Worm (Caenorhabditis elegans): ENCODE results near the gene zip-2.

zip-2 gene

ce11 chrIII:881460-881859, 48.7 kb downstream of the zip-2 start (continued):
- no peak for TF ChIP-seq let-607 (tag; optimal IDR thresholded peaks at IDR 0.05)
- TF ChIP-seq F10E7.11 (tag; optimal IDR thresholded peaks at IDR 0.05): no peak
- TF ChIP-seq tlf-1 (GFP tag; optimal IDR thresholded peaks at IDR 0.05): no peak
- no peak for TF ChIP-seq ceh-91 (GFP tag; IDR thresholded peaks at IDR 0.05)
- TF ChIP-seq aptf-2 (GFP tag; conservative IDR thresholded peaks at IDR 0.05): no peak
- no peak for TF ChIP-seq T26A5.8 (tag; optimal IDR thresholded peaks at IDR 0.05)
- TF ChIP-seq ekl-4 (GFP tag; IDR thresholded peaks at IDR 0.05): peak; percentile 52
- TF ChIP-seq F52B5.7 (tag; optimal IDR thresholded peaks at IDR 0.05): no peak
- TF ChIP-seq gei-17 (GFP tag; optimal IDR thresholded peaks at IDR 0.05): no peak
- no peak for TF ChIP-seq zfh-2 (GFP tag; conservative IDR thresholded peaks at IDR 0.05)
- no peak for TF ChIP-seq F33H1.4 (GFP tag; IDR thresholded peaks at IDR 0.05)
- TF ChIP-seq Y67H2A.10 (GFP tag; conservative IDR thresholded peaks at IDR 0.05): no peak
- TF ChIP-seq K12H6.12 (tag; optimal IDR thresholded peaks at IDR 0.05): no peak
- no peak for TF ChIP-seq T07F8.4 (tag; optimal IDR thresholded peaks at IDR 0.05)
- no peak for TF ChIP-seq nhr-90 (tag; optimal IDR thresholded peaks at IDR 0.05)
- TF ChIP-seq snpc-4 (GFP tag; optimal IDR thresholded peaks at IDR 0.05): no peak
- TF ChIP-seq snpc-4 (tag; optimal IDR thresholded peaks at IDR 0.05): no peak
- peak; percentile 22 for TF ChIP-seq lin-54 (GFP tag; optimal IDR thresholded peaks at IDR 0.05)
- no peak for TF ChIP-seq sptf-2 (GFP tag; optimal IDR thresholded peaks at IDR 0.05)
- no peak for TF ChIP-seq hmg-20 (GFP tag; IDR thresholded peaks at IDR 0.05)
- TF ChIP-seq ztf-25 (GFP tag; IDR thresholded peaks at IDR 0.05): no peak
- no peak for TF ChIP-seq hlh-12 (tag; optimal IDR thresholded peaks at IDR 0.05)
- no peak for TF ChIP-seq aptf-3 (GFP tag; IDR thresholded peaks at IDR 0.05)
- TF ChIP-seq atf-7 (tag; optimal IDR thresholded peaks at IDR 0.05): no peak
- 0 out of 2 replicates have a peak, but pooled peaks have one; percentile 15 for TF ChIP-seq ceh-58 (GFP tag; IDR thresholded peaks at IDR 0.05)
- TF ChIP-seq bed-1 (GFP tag; IDR thresholded peaks at IDR 0.05): no peak
- TF ChIP-seq let-526 (GFP tag; IDR thresholded peaks at IDR 0.05): no peak
- TF ChIP-seq lir-1 (GFP tag; conservative IDR thresholded peaks at IDR 0.05): no peak
- no peak for TF ChIP-seq madf-10 (tag; optimal IDR thresholded peaks at IDR 0.05)
- no peak for TF ChIP-seq nfya-2 (GFP tag; IDR thresholded peaks at IDR 0.05)
- no peak for TF ChIP-seq ztf-3 (GFP tag; optimal IDR thresholded peaks at IDR 0.05)
- TF ChIP-seq tbx-9 (tag; optimal IDR thresholded peaks at IDR 0.05; ENCODE audit: borderline replicate concordance): no peak
- peak; percentile 25 for TF ChIP-seq hrde-1 (tag; optimal IDR thresholded peaks at IDR 0.05; ENCODE audit: borderline replicate concordance)
- no peak for TF ChIP-seq lin-40 (tag; optimal IDR thresholded peaks at IDR 0.05)
- TF ChIP-seq repo-1 (tag; optimal IDR thresholded peaks at IDR 0.05): no peak
- no peak for TF ChIP-seq chd-7 (tag; optimal IDR thresholded peaks at IDR 0.05)
- no peak for TF ChIP-seq ztf-18 (tag; optimal IDR thresholded peaks at IDR 0.05)
- TF ChIP-seq athp-1 (tag; optimal IDR thresholded peaks at IDR 0.05): peak; percentile 78
- no peak for TF ChIP-seq dpl-1 (GFP tag; optimal IDR thresholded peaks at IDR 0.05)
- TF ChIP-seq ztf-6 (GFP tag; IDR thresholded peaks at IDR 0.05): no peak
- TF ChIP-seq F23B12.7 (tag; optimal IDR thresholded peaks at IDR 0.05; ENCODE audit: insufficient read depth): no peak
- no peak for TF ChIP-seq bed-2 (GFP tag; IDR thresholded peaks at IDR 0.05)
- no peak for TF ChIP-seq lsy-27 (tag; optimal IDR thresholded peaks at IDR 0.05; ENCODE audit: borderline replicate concordance, insufficient read depth)
- no peak for TF ChIP-seq B0035.1 (tag; optimal IDR thresholded peaks at IDR 0.05)
- no peak for TF ChIP-seq zim-3 (tag; optimal IDR thresholded peaks at IDR 0.05)
- TF ChIP-seq Y79H2A.3 (GFP tag; conservative IDR thresholded peaks at IDR 0.05): no peak
- TF ChIP-seq lsl-1 (GFP tag; optimal IDR thresholded peaks at IDR 0.05): peak; percentile 33
- TF ChIP-seq ceh-100 (GFP tag; IDR thresholded peaks at IDR 0.05): no peak

Measured in whole organism, young adult.